Fruit fly (Drosophila melanogaster) whole organism, embryonic: ENCODE measurements around the gene CG11951.

Experiments used
- Ada2b ChIP-seq: fragments of 200-800 bp; sonication (Bioruptor generic); IDR thresholded peaks from 2 replicates; pipeline ENCODE4 v1.3.6; 2022; ENCODE audit warnings: missing biosample characterization, missing genetic modification characterization
- Asciz ChIP-seq: fragments of 200-800 bp; sonication (Bioruptor generic); optimal IDR thresholded peaks from 2 replicates; lab custom pipeline; 2017; ENCODE audit warnings: missing biosample characterization, mild to moderate bottlenecking, missing genetic modification characterization, missing genetic modification reagents
- Atf3 ChIP-seq: fragments of 200-800 bp; sonication (Bioruptor generic); optimal IDR thresholded peaks from 3 replicates; lab custom pipeline; 2016; ENCODE audit warnings: missing biosample characterization, missing genetic modification characterization
- C15 ChIP-seq: fragments of 200-800 bp; sonication (Bioruptor generic); IDR thresholded peaks from 3 replicates; pipeline ENCODE4 v1.3.6; 2022; ENCODE audit warnings: missing biosample characterization, missing genetic modification characterization
- CG10366 ChIP-seq: fragments of 200-800 bp; sonication (Bioruptor generic); IDR thresholded peaks from 2 replicates; pipeline ENCODE4 v1.3.6; 2022; ENCODE audit warnings: missing biosample characterization, missing genetic modification characterization
- CG11093 ChIP-seq: fragments of 200-800 bp; sonication (Bioruptor generic); IDR thresholded peaks from 3 replicates; pipeline ENCODE4 v1.3.6; 2022; ENCODE audit warnings: missing biosample characterization, missing genetic modification characterization
- CG11456 ChIP-seq: fragments of 200-800 bp; sonication (Bioruptor generic); IDR thresholded peaks from 3 replicates; pipeline ENCODE4 v1.3.6; 2022; ENCODE audit warnings: missing biosample characterization, missing genetic modification characterization
- CG12744 ChIP-seq: fragments of 200-800 bp; sonication (Bioruptor generic); optimal IDR thresholded peaks from 2 replicates; lab custom pipeline; 2016; ENCODE audit warnings: missing biosample characterization, missing genetic modification characterization
- CG13775 ChIP-seq: fragments of 200-800 bp; sonication (Bioruptor generic); optimal IDR thresholded peaks from 3 replicates; lab custom pipeline; 2017; ENCODE audit warnings: missing biosample characterization, mild to moderate bottlenecking, missing genetic modification characterization
- CG15011 ChIP-seq: fragments of 200-800 bp; sonication (Bioruptor generic); optimal IDR thresholded peaks from 3 replicates; lab custom pipeline; 2018; ENCODE audit warnings: missing biosample characterization, mild to moderate bottlenecking, missing genetic modification characterization
- CG1647 ChIP-seq: fragments of 200-800 bp; sonication (Bioruptor generic); optimal IDR thresholded peaks from 3 replicates; lab custom pipeline; 2016; ENCODE audit warnings: missing biosample characterization, missing genetic modification characterization
- CG16863 ChIP-seq: fragments of 200-800 bp; sonication (Bioruptor generic); optimal IDR thresholded peaks from 3 replicates; lab custom pipeline; 2016; ENCODE audit warnings: missing biosample characterization, missing genetic modification characterization
- CG17328 ChIP-seq: fragments of 200-800 bp; sonication (Bioruptor generic); IDR thresholded peaks from 2 replicates; pipeline ENCODE4 v1.3.6; 2022; ENCODE audit warnings: missing biosample characterization, missing genetic modification characterization
- CG18476 ChIP-seq: fragments of 200-800 bp; sonication (Bioruptor generic); optimal IDR thresholded peaks from 2 replicates; lab custom pipeline; 2016; ENCODE audit warnings: missing biosample characterization, mild to moderate bottlenecking, missing genetic modification characterization
- CG18599 ChIP-seq: fragments of 200-800 bp; sonication (Bioruptor generic); optimal IDR thresholded peaks from 3 replicates; lab custom pipeline; 2017; ENCODE audit warnings: missing biosample characterization, missing genetic modification characterization, mild to moderate bottlenecking, moderate library complexity, missing genetic modification reagents
- CG18619 ChIP-seq: fragments of 200-800 bp; sonication (Bioruptor generic); optimal IDR thresholded peaks from 3 replicates; lab custom pipeline; 2017; ENCODE audit warnings: missing biosample characterization, mild to moderate bottlenecking, missing genetic modification characterization
- CG32532 ChIP-seq: fragments of 200-800 bp; sonication (Bioruptor generic); IDR thresholded peaks from 2 replicates; pipeline ENCODE4 v1.3.6; 2022; ENCODE audit warnings: missing biosample characterization, missing genetic modification characterization
- CG4820 ChIP-seq: fragments of 200-800 bp; sonication (Bioruptor generic); optimal IDR thresholded peaks from 3 replicates; lab custom pipeline; 2016; ENCODE audit warnings: missing biosample characterization, missing genetic modification characterization
- CG4854 ChIP-seq: fragments of 200-800 bp; sonication (Bioruptor generic); optimal IDR thresholded peaks from 2 replicates; lab custom pipeline; 2016; ENCODE audit warnings: missing biosample characterization, missing genetic modification characterization, inconsistent platforms
- CG5180 ChIP-seq: fragments of 200-800 bp; sonication (Bioruptor generic); optimal IDR thresholded peaks from 3 replicates; lab custom pipeline; 2017; ENCODE audit warnings: missing biosample characterization, missing genetic modification characterization, mild to moderate bottlenecking, moderate library complexity, missing genetic modification reagents
- CG6654 ChIP-seq: fragments of 200-800 bp; sonication (Bioruptor generic); optimal IDR thresholded peaks from 2 replicates; lab custom pipeline; 2017; ENCODE audit warnings: missing biosample characterization, mild to moderate bottlenecking, missing genetic modification characterization
- CG6791 ChIP-seq: fragments of 200-800 bp; sonication (Bioruptor generic); IDR thresholded peaks from 3 replicates; pipeline ENCODE4 v1.3.6; 2022; ENCODE audit warnings: missing biosample characterization, missing genetic modification characterization; ENCODE audit not compliant: partially characterized antibody
- CG8281 ChIP-seq: fragments of 200-800 bp; sonication (Bioruptor generic); optimal IDR thresholded peaks from 2 replicates; lab custom pipeline; 2018; ENCODE audit warnings: missing biosample characterization, mild to moderate bottlenecking, missing genetic modification characterization, moderate library complexity
- CG8388 ChIP-seq: fragments of 200-800 bp; sonication (Bioruptor generic); optimal IDR thresholded peaks from 2 replicates; lab custom pipeline; 2019; ENCODE audit warnings: missing biosample characterization, mild to moderate bottlenecking, missing genetic modification characterization, moderate library complexity
- D19B ChIP-seq: fragments of 200-800 bp; sonication (Bioruptor generic); optimal IDR thresholded peaks from 2 replicates; lab custom pipeline; 2017; ENCODE audit warnings: missing biosample characterization, mild to moderate bottlenecking, missing genetic modification characterization
- Dref ChIP-seq: fragments of 200-800 bp; sonication (Bioruptor generic); IDR thresholded peaks from 2 replicates; pipeline ENCODE4 v1.3.6; 2022; ENCODE audit warnings: missing biosample characterization, missing genetic modification characterization
- HLH3B ChIP-seq: fragments of 200-800 bp; sonication (Bioruptor generic); IDR thresholded peaks from 2 replicates; pipeline ENCODE4 v1.3.6; 2022; ENCODE audit warnings: missing biosample characterization, missing genetic modification characterization
- Hr3 ChIP-seq: fragments of 200-800 bp; sonication (Bioruptor generic); optimal IDR thresholded peaks from 3 replicates; lab custom pipeline; 2016; ENCODE audit warnings: missing biosample characterization, missing genetic modification characterization
- Spps ChIP-seq: fragments of 200-800 bp; sonication (Bioruptor generic); optimal IDR thresholded peaks from 2 replicates; lab custom pipeline; 2018; ENCODE audit warnings: missing biosample characterization, mild to moderate bottlenecking, missing genetic modification characterization
- Sry-δ ChIP-seq: fragments of 200-800 bp; sonication (Bioruptor generic); optimal IDR thresholded peaks from 2 replicates; lab custom pipeline; 2016; ENCODE audit warnings: missing biosample characterization, missing genetic modification characterization
- Ssrp ChIP-seq: fragments of 200-800 bp; sonication (Bioruptor generic); optimal IDR thresholded peaks from 2 replicates; lab custom pipeline; 2018; ENCODE audit warnings: missing biosample characterization, mild to moderate bottlenecking, missing genetic modification characterization, moderate library complexity
- abd-A ChIP-seq: fragments of 200-800 bp; sonication (Bioruptor generic); optimal IDR thresholded peaks from 3 replicates; lab custom pipeline; 2019; ENCODE audit warnings: missing biosample characterization, mild to moderate bottlenecking, missing genetic modification characterization, moderate library complexity
- bab2 ChIP-seq: fragments of 200-800 bp; sonication (Bioruptor generic); optimal IDR thresholded peaks from 2 replicates; lab custom pipeline; 2016; ENCODE audit warnings: missing biosample characterization, missing genetic modification characterization
- cato ChIP-seq: fragments of 200-800 bp; sonication (Bioruptor generic); optimal IDR thresholded peaks from 2 replicates; lab custom pipeline; 2016; ENCODE audit warnings: missing biosample characterization, missing genetic modification characterization, borderline replicate concordance
- crol ChIP-seq: fragments of 200-800 bp; sonication (Bioruptor generic); IDR thresholded peaks from 2 replicates; pipeline ENCODE4 v1.3.6; 2022; ENCODE audit warnings: missing biosample characterization, missing genetic modification characterization
- cwo ChIP-seq: fragments of 200-800 bp; sonication (Bioruptor generic); optimal IDR thresholded peaks from 3 replicates; lab custom pipeline; 2017; ENCODE audit warnings: missing biosample characterization, missing genetic modification characterization, mild to moderate bottlenecking, moderate library complexity, missing genetic modification reagents
- dpn ChIP-seq, 2 experiments: fragments of 200-800 bp; sonication (Bioruptor generic); optimal IDR thresholded peaks; 3 replicates each; lab custom pipeline; 2016; ENCODE audit warnings: missing biosample characterization in 2 of 2, missing genetic modification characterization in 2 of 2
- gem ChIP-seq: fragments of 200-800 bp; sonication (Bioruptor generic); optimal IDR thresholded peaks from 2 replicates; lab custom pipeline; 2019; ENCODE audit warnings: missing biosample characterization, mild to moderate bottlenecking, missing genetic modification characterization, moderate library complexity
- grau ChIP-seq: fragments of 200-800 bp; optimal IDR thresholded peaks from 3 replicates; lab custom pipeline; 2019; ENCODE audit warnings: missing biosample characterization, mild to moderate bottlenecking, missing genetic modification characterization, moderate library complexity
- hkb ChIP-seq, 2 experiments: fragments of 200-800 bp in 1 of 2; fragments of >200 bp in 1 of 2; sonication (Bioruptor generic) in 1 of 2; IDR thresholded peaks in 1 of 2; optimal IDR thresholded peaks in 1 of 2; 2 replicates each; pipeline versions ENCODE4 v1.3.6 to Lab custom; 2017 to 2022; ENCODE audit warnings: missing biosample characterization in 1 of 2, missing genetic modification characterization in 1 of 2
- lola ChIP-seq, 3 experiments: fragments of >200 bp in 2 of 3; fragments of 200-800 bp in 1 of 3; sonication (Bioruptor generic) in 1 of 3; optimal IDR thresholded peaks; 2 replicates each; lab custom pipeline; 2017 to 2019; ENCODE audit warnings: missing biosample characterization in 3 of 3, missing genetic modification characterization in 3 of 3, mild to moderate bottlenecking in 1 of 3, moderate library complexity in 1 of 3
- nmo ChIP-seq: fragments of 200-800 bp; sonication (Bioruptor generic); optimal IDR thresholded peaks from 2 replicates; lab custom pipeline; 2018; ENCODE audit warnings: missing biosample characterization, mild to moderate bottlenecking, missing genetic modification characterization, moderate library complexity
- otp ChIP-seq: fragments of 200-800 bp; sonication (Bioruptor generic); IDR thresholded peaks from 3 replicates; pipeline ENCODE4, ENCODE4 v1.3.6; 2022; ENCODE audit warnings: missing biosample characterization, missing genetic modification characterization
- prd ChIP-seq, 3 experiments: fragments of >200 bp in 2 of 3; fragments of 200-800 bp in 1 of 3; sonication (Bioruptor generic) in 1 of 3; optimal IDR thresholded peaks in 2 of 3; IDR thresholded peaks in 1 of 3; 2 replicates in 2 of 3; 3 replicates in 1 of 3; pipeline versions ENCODE4 v1.3.6 to Lab custom; 2017 to 2022; ENCODE audit warnings: missing biosample characterization in 1 of 3, missing genetic modification characterization in 1 of 3
- pros ChIP-seq: fragments of 200-800 bp; sonication (Bioruptor generic); optimal IDR thresholded peaks from 3 replicates; lab custom pipeline; 2019; ENCODE audit warnings: missing biosample characterization, mild to moderate bottlenecking, missing genetic modification characterization, moderate library complexity
- sens ChIP-seq: fragments of 200-800 bp; sonication (Bioruptor generic); peaks from one replicate; lab custom pipeline; 2016; ENCODE audit warnings: missing biosample characterization, missing genetic modification characterization
- seq ChIP-seq: fragments of 200-800 bp; sonication (Bioruptor generic); IDR thresholded peaks from 2 replicates; pipeline ENCODE4 v1.3.6; 2022; ENCODE audit warnings: missing biosample characterization, missing genetic modification characterization
- twi ChIP-seq: fragments of 200-800 bp; optimal IDR thresholded peaks from 2 replicates; lab custom pipeline; 2019; ENCODE audit warnings: missing biosample characterization, mild to moderate bottlenecking, missing genetic modification characterization, moderate library complexity
- zfh1 ChIP-seq: fragments of 200-800 bp; sonication (Bioruptor generic); IDR thresholded peaks from 3 replicates; pipeline ENCODE4 v1.3.6; 2022; ENCODE audit warnings: missing biosample characterization, missing genetic modification characterization

Gene CG11951

DNA sequence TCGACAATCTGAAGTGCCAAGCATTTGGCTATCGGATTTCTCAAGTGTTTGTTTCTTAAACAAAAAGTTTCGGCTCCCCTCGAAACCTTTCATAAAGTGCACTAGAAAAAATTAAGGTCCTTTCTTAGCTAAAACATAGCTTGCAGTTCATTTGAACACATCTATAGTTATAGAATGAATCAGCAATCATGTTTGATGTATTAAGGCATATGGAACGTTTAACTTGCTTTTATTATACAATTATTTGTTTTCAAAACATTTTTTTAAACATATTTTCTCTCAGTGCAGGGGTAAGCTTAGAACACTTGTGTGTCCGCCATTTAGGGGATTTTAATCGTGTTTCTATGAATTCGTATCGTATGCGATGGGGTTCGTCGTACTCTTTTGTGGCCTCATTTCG is 36.1 kb upstream of the CG11951 start (continued):
- peak; percentile 33 for TF ChIP-seq bab2 (GFP tag; lab: Kevin White, UChicago)
- TF ChIP-seq CG13775 (GFP tag; lab: Kevin White, UChicago), result peak; percentile 60
- TF ChIP-seq gem, result peak; percentile 81
- TF ChIP-seq CG5180 (GFP tag; lab: Kevin White, UChicago), result peak; percentile 9
- TF ChIP-seq CG4820, result peak; percentile 57
- TF ChIP-seq seq, result 0 out of 2 replicates have a peak, but pooled peaks have one; percentile 17
- peak; percentile 57 for TF ChIP-seq CG18599 (GFP tag; lab: Kevin White, UChicago)
- no peak for TF ChIP-seq crol (GFP tag; lab: Robert Waterston, UW)
- TF ChIP-seq CG6654, result peak; percentile 21
- TF ChIP-seq CG11093, result 0 out of 3 replicates have a peak, but pooled peaks have one; percentile 31
- peak; percentile 45 for TF ChIP-seq Asciz (GFP tag; lab: Kevin White, UChicago)
- peak; percentile 64 for TF ChIP-seq CG10366 (GFP tag; lab: Robert Waterston, UW)
- peak; percentile 68; the same call in 1 of the 3 replicates for TF ChIP-seq otp (GFP tag; lab: Robert Waterston, UW)
- TF ChIP-seq CG4854 (GFP tag; lab: Kevin White, UChicago), result peak; percentile 36
- peak; percentile 75 for TF ChIP-seq grau (tag; lab: Kevin White, UChicago)
- no peak for TF ChIP-seq C15 (GFP tag; lab: Robert Waterston, UW)
- peak; percentile 65 for TF ChIP-seq twi (tag; lab: Kevin White, UChicago)
- peak; percentile 4 for TF ChIP-seq Sry-δ (GFP tag; lab: Kevin White, UChicago)
- TF ChIP-seq CG11456 (GFP tag; lab: Robert Waterston, UW), result 0 out of 3 replicates have a peak, but pooled peaks have one; percentile 32
- TF ChIP-seq CG8388, result peak; percentile 63
- peak; percentile 64 for TF ChIP-seq Hr3
- TF ChIP-seq CG8281 (tag; lab: Kevin White, UChicago), result peak; percentile 22
- peak; percentile 59 for TF ChIP-seq CG16863 (GFP tag; lab: Kevin White, UChicago)
- TF ChIP-seq CG32532 (GFP tag; lab: Robert Waterston, UW), result peak; percentile 32; the same call in 1 of the 2 replicates
- peak in 1 of 3 experiments; percentile 86 for TF ChIP-seq lola (GFP tag; optimal IDR thresholded peaks at IDR 0.05; lab: Kevin White, UChicago)
- peak; percentile 77 for TF ChIP-seq CG17328
- TF ChIP-seq dpn (GFP tag; optimal IDR thresholded peaks at IDR 0.05; lab: Kevin White, UChicago), result peak; percentile 52 to 57
- TF ChIP-seq D19B (GFP tag; lab: Kevin White, UChicago), result no peak
- TF ChIP-seq nmo (GFP tag; lab: Kevin White, UChicago), result peak; percentile 62
- peak; percentile 13 for TF ChIP-seq CG12744 (GFP tag; lab: Kevin White, UChicago)
- TF ChIP-seq CG1647 (GFP tag; lab: Kevin White, UChicago), result no peak
- peak; percentile 6 for TF ChIP-seq CG15011
- TF ChIP-seq Dref (GFP tag; lab: Robert Waterston, UW), result no peak
- TF ChIP-seq CG18476 (GFP tag; lab: Kevin White, UChicago), result peak; percentile 47
- TF ChIP-seq CG6791 (GFP tag; lab: Robert Waterston, UW), result no peak
- no peak for TF ChIP-seq cwo (GFP tag; lab: Kevin White, UChicago)
- no peak for TF ChIP-seq prd (optimal IDR thresholded peaks at IDR 0.05; lab: Kevin White, UChicago)
- peak; percentile 74 for TF ChIP-seq prd (GFP tag; IDR thresholded peaks at IDR 0.05; lab: Robert Waterston, UW)
- peak; percentile 76 for TF ChIP-seq Spps
- TF ChIP-seq HLH3B (GFP tag; lab: Robert Waterston, UW), result peak; percentile 35; the same call in 1 of the 2 replicates
- TF ChIP-seq hkb (optimal IDR thresholded peaks at IDR 0.05; lab: Kevin White, UChicago), result no peak
- TF ChIP-seq hkb (GFP tag; IDR thresholded peaks at IDR 0.05; lab: Robert Waterston, UW), result peak; percentile 46; the same call in 1 of the 2 replicates
- peak; percentile 54 for TF ChIP-seq CG18619 (GFP tag; lab: Kevin White, UChicago)
- peak; percentile 78 for TF ChIP-seq Ssrp (tag; lab: Kevin White, UChicago)
- no peak for TF ChIP-seq pros
- no peak for TF ChIP-seq abd-A (tag; lab: Kevin White, UChicago)
- TF ChIP-seq Ada2b, result peak; percentile 41; the same call in 1 of the 2 replicates
- TF ChIP-seq cato (GFP tag; lab: Kevin White, UChicago), result peak; percentile 16
- peak; percentile 73 for TF ChIP-seq zfh1 (GFP tag; lab: Robert Waterston, UW)
- peak; percentile 74 for TF ChIP-seq Atf3 (GFP tag; lab: Kevin White, UChicago)
- TF ChIP-seq sens, result peak; percentile 97
